Fruit fly (Drosophila melanogaster) whole organism, embryonic: ENCODE results near the gene Bx42.
A peak's percentile ranks its signal among the peaks of the same experiment; 100 is the strongest.

ENCODE experiments used
- Ada2b ChIP-seq: fragments of 200-800 bp; sonication (Bioruptor generic); IDR thresholded peaks from 2 replicates; pipeline ENCODE4 v1.3.6; 2022; ENCODE audit warnings: missing biosample characterization, missing genetic modification characterization
- CG11093 ChIP-seq: fragments of 200-800 bp; sonication (Bioruptor generic); IDR thresholded peaks from 3 replicates; pipeline ENCODE4 v1.3.6; 2022; ENCODE audit warnings: missing biosample characterization, missing genetic modification characterization
- CG12659 ChIP-seq: fragments of 200-800 bp; sonication (Bioruptor generic); optimal IDR thresholded peaks from 3 replicates; lab custom pipeline; 2017; ENCODE audit warnings: mild to moderate bottlenecking, missing biosample characterization, missing genetic modification reagents, missing genetic modification characterization
- CG12942 ChIP-seq: fragments of 200-800 bp; sonication (Bioruptor generic); optimal IDR thresholded peaks from 3 replicates; lab custom pipeline; 2016; ENCODE audit warnings: missing biosample characterization, missing genetic modification characterization
- CG13424 ChIP-seq: fragments of 200-800 bp; sonication (Bioruptor generic); optimal IDR thresholded peaks from 2 replicates; lab custom pipeline; 2019; ENCODE audit warnings: missing biosample characterization, mild to moderate bottlenecking, missing genetic modification characterization, moderate library complexity
- CG13775 ChIP-seq: fragments of 200-800 bp; sonication (Bioruptor generic); optimal IDR thresholded peaks from 3 replicates; lab custom pipeline; 2017; ENCODE audit warnings: missing biosample characterization, mild to moderate bottlenecking, missing genetic modification characterization
- CG15011 ChIP-seq: fragments of 200-800 bp; sonication (Bioruptor generic); optimal IDR thresholded peaks from 3 replicates; lab custom pipeline; 2018; ENCODE audit warnings: missing biosample characterization, mild to moderate bottlenecking, missing genetic modification characterization
- CG17361 ChIP-seq: fragments of 200-800 bp; sonication (Bioruptor generic); IDR thresholded peaks from 3 replicates; pipeline ENCODE4 v1.3.6; 2022; ENCODE audit warnings: missing biosample characterization, missing genetic modification characterization
- CG18011 ChIP-seq: fragments of 200-800 bp; sonication (Bioruptor generic); optimal IDR thresholded peaks from 2 replicates; lab custom pipeline; 2017; ENCODE audit warnings: missing biosample characterization, missing genetic modification characterization, mild to moderate bottlenecking, moderate library complexity, missing genotype
- CG2678 ChIP-seq: fragments of 200-800 bp; sonication (Bioruptor generic); optimal IDR thresholded peaks from 3 replicates; lab custom pipeline; 2019; ENCODE audit warnings: missing biosample characterization, mild to moderate bottlenecking, missing genetic modification characterization, moderate library complexity
- CG30431 ChIP-seq: fragments of 200-800 bp; sonication (Bioruptor generic); optimal IDR thresholded peaks from 2 replicates; lab custom pipeline; 2017; ENCODE audit warnings: missing biosample characterization, missing genetic modification characterization
- CG31365 ChIP-seq: fragments of 200-800 bp; sonication (Bioruptor generic); optimal IDR thresholded peaks from 2 replicates; lab custom pipeline; 2018; ENCODE audit warnings: missing biosample characterization, mild to moderate bottlenecking, missing genetic modification characterization
- CG31388 ChIP-seq: fragments of 200-800 bp; sonication (Bioruptor generic); optimal IDR thresholded peaks from 2 replicates; lab custom pipeline; 2016; ENCODE audit warnings: missing biosample characterization, missing genetic modification characterization
- CG34224 ChIP-seq: fragments of 200-800 bp; sonication (Bioruptor generic); IDR thresholded peaks from 3 replicates; pipeline ENCODE4 v1.3.6; 2022; ENCODE audit warnings: missing biosample characterization, missing genetic modification characterization; ENCODE audit not compliant: partially characterized antibody
- CG34376 ChIP-seq: fragments of 200-800 bp; sonication (Bioruptor generic); optimal IDR thresholded peaks from 2 replicates; lab custom pipeline; 2018; ENCODE audit warnings: missing biosample characterization, mild to moderate bottlenecking, missing genetic modification characterization
- CG34422 ChIP-seq: fragments of 200-800 bp; sonication (Bioruptor generic); IDR thresholded peaks from 3 replicates; pipeline ENCODE4 v1.3.6; 2022; ENCODE audit warnings: missing biosample characterization, missing genetic modification characterization
- CG4360 ChIP-seq: fragments of 200-800 bp; sonication (Bioruptor generic); IDR thresholded peaks from 2 replicates; pipeline ENCODE4 v1.3.6; 2022; ENCODE audit warnings: missing biosample characterization, missing genetic modification characterization
- CG4617 ChIP-seq: fragments of 200-800 bp; sonication (Bioruptor generic); optimal IDR thresholded peaks from 3 replicates; lab custom pipeline; 2016; ENCODE audit warnings: missing biosample characterization, missing genetic modification characterization, borderline replicate concordance
- CG4730 ChIP-seq: fragments of 200-800 bp; sonication (Bioruptor generic); IDR thresholded peaks from 2 replicates; pipeline ENCODE4 v1.3.6; 2022; ENCODE audit warnings: missing biosample characterization, missing genetic modification characterization
- CG7556 ChIP-seq: fragments of 200-800 bp; sonication (Bioruptor generic); optimal IDR thresholded peaks from 2 replicates; lab custom pipeline; 2017; ENCODE audit warnings: missing biosample characterization, mild to moderate bottlenecking, missing genetic modification characterization
- CG9215 ChIP-seq: fragments of 200-800 bp; sonication (Bioruptor generic); IDR thresholded peaks from 2 replicates; pipeline ENCODE4 v1.3.6; 2022; ENCODE audit warnings: missing biosample characterization, missing genetic modification characterization
- CHES-1-like ChIP-seq: fragments of 200-800 bp; sonication (Bioruptor generic); optimal IDR thresholded peaks from 2 replicates; lab custom pipeline; 2016; ENCODE audit warnings: missing biosample characterization, missing genetic modification characterization
- Chrac-16 ChIP-seq: fragments of 200-800 bp; sonication (Bioruptor generic); optimal IDR thresholded peaks from 3 replicates; lab custom pipeline; 2016; ENCODE audit warnings: missing biosample characterization, missing genetic modification characterization
- CrebB ChIP-seq: fragments of 200-800 bp; sonication (Bioruptor generic); optimal IDR thresholded peaks from 3 replicates; lab custom pipeline; 2018; ENCODE audit warnings: missing biosample characterization, mild to moderate bottlenecking, missing genetic modification characterization
- Doc2 ChIP-seq: fragments of 200-800 bp; sonication (Bioruptor generic); IDR thresholded peaks from 2 replicates; pipeline ENCODE4 v1.3.6; 2022; ENCODE audit warnings: missing biosample characterization, missing genetic modification characterization
- Gug ChIP-seq: fragments of 200-800 bp; sonication (Bioruptor generic); IDR thresholded peaks from 4 replicates; pipeline ENCODE4 v1.3.6; 2022; ENCODE audit warnings: missing biosample characterization, missing genetic modification characterization
- Hmr ChIP-seq: fragments of 200-800 bp; sonication (Bioruptor generic); optimal IDR thresholded peaks from 3 replicates; lab custom pipeline; 2017; ENCODE audit warnings: mild to moderate bottlenecking, missing biosample characterization, missing genetic modification reagents, missing genetic modification characterization
- Hmx ChIP-seq: fragments of 200-800 bp; sonication (Bioruptor generic); optimal IDR thresholded peaks from 2 replicates; lab custom pipeline; 2016; ENCODE audit warnings: missing biosample characterization, missing genetic modification characterization
- Hr78 ChIP-seq, 2 experiments: fragments of 200-800 bp in 1 of 2; fragments of >200 bp in 1 of 2; sonication (Bioruptor generic) in 1 of 2; optimal IDR thresholded peaks; 2 replicates each; lab custom pipeline; 2017 to 2019; ENCODE audit warnings: missing biosample characterization in 2 of 2, missing genetic modification characterization in 2 of 2, mild to moderate bottlenecking in 1 of 2, moderate library complexity in 1 of 2
- MBD-R2 ChIP-seq: fragments of 200-800 bp; sonication (Bioruptor generic); IDR thresholded peaks from 2 replicates; pipeline ENCODE4 v1.3.6; 2022; ENCODE audit warnings: missing biosample characterization, missing genetic modification characterization
- Mad ChIP-seq: fragments of 200-800 bp; sonication (Bioruptor generic); optimal IDR thresholded peaks from 2 replicates; lab custom pipeline; 2016; ENCODE audit warnings: missing biosample characterization, missing genetic modification characterization
- Max ChIP-seq: fragments of 200-800 bp; sonication (Bioruptor generic); optimal IDR thresholded peaks from 2 replicates; lab custom pipeline; 2016; ENCODE audit warnings: missing biosample characterization, mild to moderate bottlenecking, missing genetic modification characterization
- Nf-YB ChIP-seq: fragments of 200-800 bp; sonication (Bioruptor generic); optimal IDR thresholded peaks from 3 replicates; lab custom pipeline; 2019; ENCODE audit warnings: missing biosample characterization, mild to moderate bottlenecking, missing genetic modification characterization, moderate library complexity
- PHDP ChIP-seq: fragments of 200-800 bp; sonication (Bioruptor generic); optimal IDR thresholded peaks from 3 replicates; lab custom pipeline; 2018; ENCODE audit warnings: missing biosample characterization, mild to moderate bottlenecking, missing genetic modification characterization, moderate library complexity
- Stat92E ChIP-seq, 3 experiments: fragments of >200 bp in 2 of 3; fragments of 200-800 bp in 1 of 3; sonication (Bioruptor generic) in 1 of 3; optimal IDR thresholded peaks; 2 replicates each; lab custom pipeline; 2017 to 2019; ENCODE audit warnings: missing biosample characterization in 3 of 3, missing genetic modification characterization in 3 of 3, mild to moderate bottlenecking in 1 of 3, moderate library complexity in 1 of 3
- Xbp1 ChIP-seq: fragments of 200-800 bp; sonication (Bioruptor generic); optimal IDR thresholded peaks from 3 replicates; lab custom pipeline; 2016; ENCODE audit warnings: missing biosample characterization, mild to moderate bottlenecking, missing genetic modification characterization
- ase ChIP-seq: fragments of 200-800 bp; sonication (Bioruptor generic); IDR thresholded peaks from 3 replicates; pipeline ENCODE4 v1.3.6; 2022; ENCODE audit warnings: missing biosample characterization, missing genetic modification characterization
- bowl ChIP-seq: fragments of 200-800 bp; sonication (Bioruptor generic); IDR thresholded peaks from 2 replicates; pipeline ENCODE4 v1.3.6; 2022; ENCODE audit warnings: missing biosample characterization, missing genetic modification characterization
- btn ChIP-seq: fragments of 200-800 bp; sonication (Bioruptor generic); optimal IDR thresholded peaks from 2 replicates; lab custom pipeline; 2016; ENCODE audit warnings: missing biosample characterization, missing genetic modification characterization
- croc ChIP-seq: fragments of 200-800 bp; sonication (Bioruptor generic); conservative IDR thresholded peaks from 3 replicates; pipeline ENCODE4 v1.3.6; 2022; ENCODE audit warnings: missing biosample characterization, missing genetic modification characterization
- fd3F ChIP-seq: fragments of 200-800 bp; sonication (Bioruptor generic); optimal IDR thresholded peaks from 2 replicates; lab custom pipeline; 2018; ENCODE audit warnings: missing biosample characterization, mild to moderate bottlenecking, missing genetic modification characterization, moderate library complexity
- jumu ChIP-seq: fragments of 200-800 bp; sonication (Bioruptor generic); optimal IDR thresholded peaks from 3 replicates; lab custom pipeline; 2016; ENCODE audit warnings: missing biosample characterization, missing genetic modification characterization
- mirr ChIP-seq: fragments of 200-800 bp; sonication (Bioruptor generic); optimal IDR thresholded peaks from 3 replicates; lab custom pipeline; 2018; ENCODE audit warnings: missing biosample characterization, mild to moderate bottlenecking, missing genetic modification characterization
- mld ChIP-seq: fragments of 200-800 bp; sonication (Bioruptor generic); IDR thresholded peaks from 3 replicates; pipeline ENCODE4 v1.3.6; 2022; ENCODE audit warnings: missing biosample characterization, missing genetic modification characterization; ENCODE audit not compliant: partially characterized antibody
- nau ChIP-seq: fragments of 200-800 bp; sonication (Bioruptor generic); optimal IDR thresholded peaks from 3 replicates; lab custom pipeline; 2017; ENCODE audit warnings: missing biosample characterization, mild to moderate bottlenecking, missing genetic modification characterization, missing genetic modification reagents
- otp ChIP-seq: fragments of 200-800 bp; sonication (Bioruptor generic); IDR thresholded peaks from 3 replicates; pipeline ENCODE4, ENCODE4 v1.3.6; 2022; ENCODE audit warnings: missing biosample characterization, missing genetic modification characterization
- sens-2 ChIP-seq: fragments of 200-800 bp; sonication (Bioruptor generic); IDR thresholded peaks from 2 replicates; pipeline ENCODE4 v1.3.6; 2022; ENCODE audit warnings: missing biosample characterization, missing genetic modification characterization
- ssp ChIP-seq: fragments of 200-800 bp; sonication (Bioruptor generic); IDR thresholded peaks from 2 replicates; pipeline ENCODE4 v1.3.6; 2022; ENCODE audit warnings: missing biosample characterization, missing genetic modification characterization
- stc ChIP-seq: fragments of 200-800 bp; sonication (Bioruptor generic); IDR thresholded peaks from 2 replicates; pipeline ENCODE4 v1.3.6; 2022; ENCODE audit warnings: missing biosample characterization, missing genetic modification characterization
- zen ChIP-seq: fragments of 200-800 bp; sonication (Bioruptor generic); optimal IDR thresholded peaks from 3 replicates; lab custom pipeline; 2018; ENCODE audit warnings: missing biosample characterization, mild to moderate bottlenecking, missing genetic modification characterization, moderate library complexity

Gene Bx42

DNA sequence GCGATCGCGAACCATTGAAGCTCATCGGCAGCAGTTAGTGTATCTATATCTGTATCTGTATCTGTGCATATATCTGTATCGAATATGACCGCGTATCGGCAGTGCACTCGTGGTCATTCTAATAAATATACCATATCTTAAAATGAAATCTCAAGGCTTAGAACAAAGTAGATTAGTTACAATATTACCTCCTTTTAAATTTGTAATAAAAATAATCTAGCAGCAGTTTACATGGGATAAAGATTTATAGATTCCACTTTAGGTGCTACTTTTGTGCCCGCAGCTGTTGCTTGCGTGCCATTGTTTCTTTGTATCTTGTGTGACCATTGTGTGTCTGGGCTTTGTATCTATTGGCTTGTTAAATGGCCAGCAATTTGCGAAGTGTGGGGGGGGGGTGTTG lies 46.3 kb downstream of the Bx42 start (continued):
- TF ChIP-seq CG34224 (GFP tag; lab: Robert Waterston, UW) (no peak), nau (GFP tag; lab: Kevin White, UChicago) (no peak), CG7556 (peak; percentile 66), CG13775 (GFP tag; lab: Kevin White, UChicago) (no peak), mirr (GFP tag; lab: Kevin White, UChicago) (no peak), zen (tag; lab: Kevin White, UChicago) (peak; percentile 24), Stat92E (GFP tag; optimal IDR thresholded peaks at IDR 0.05; lab: Kevin White, UChicago) (no peak), Mad (GFP tag; lab: Kevin White, UChicago) (peak; percentile 6), CHES-1-like (GFP tag; lab: Kevin White, UChicago) (peak; percentile 6), stc (0 out of 2 replicates have a peak, but pooled peaks have one; percentile 39), CG9215 (GFP tag; lab: Robert Waterston, UW) (no peak), btn (no peak), CG12659 (peak; percentile 70), Hmx (GFP tag; lab: Kevin White, UChicago) (no peak), CG34376 (GFP tag; lab: Kevin White, UChicago) (no peak), CG12942 (GFP tag; lab: Kevin White, UChicago) (peak; percentile 55), otp (GFP tag; lab: Robert Waterston, UW) (peak; percentile 57; the same call in 1 of the 3 replicates), ase (GFP tag; lab: Robert Waterston, UW) (peak; percentile 72; the same call in 2 of the 3 replicates), CG4730 (GFP tag; lab: Robert Waterston, UW) (peak; percentile 43; the same call in 1 of the 2 replicates), CrebB (tag; lab: Kevin White, UChicago) (peak; percentile 76), jumu (GFP tag; lab: Kevin White, UChicago) (no peak), CG11093 (GFP tag; lab: Robert Waterston, UW) (peak; percentile 57; the same call in 1 of the 3 replicates), PHDP (tag; lab: Kevin White, UChicago) (peak; percentile 86), MBD-R2 (GFP tag; lab: Robert Waterston, UW) (peak; percentile 25; the same call in 1 of the 2 replicates), Chrac-16 (GFP tag; lab: Kevin White, UChicago) (peak; percentile 14), Gug (GFP tag; lab: Robert Waterston, UW) (no peak), mld (GFP tag; lab: Robert Waterston, UW) (no peak), CG31365 (tag; lab: Kevin White, UChicago) (peak; percentile 28), ssp (no peak), CG18011 (GFP tag; lab: Kevin White, UChicago) (no peak), sens-2 (GFP tag; lab: Robert Waterston, UW) (no peak), Nf-YB (peak; percentile 56), CG4360 (no peak), CG31388 (GFP tag; lab: Kevin White, UChicago) (no peak), CG34422 (GFP tag; lab: Robert Waterston, UW) (peak; percentile 64; the same call in 1 of the 3 replicates), Max (GFP tag; lab: Kevin White, UChicago) (peak; percentile 20), fd3F (peak; percentile 75), CG13424 (tag; lab: Kevin White, UChicago) (peak; percentile 85), Ada2b (GFP tag; lab: Robert Waterston, UW) (peak; percentile 83), CG4617 (GFP tag; lab: Kevin White, UChicago) (peak; percentile 13), CG17361 (GFP tag; lab: Robert Waterston, UW) (no peak; the same call in 2 of the 3 replicates), Doc2 (peak; percentile 14; the same call in 1 of the 2 replicates), Hmr (peak; percentile 74), croc (GFP tag; lab: Robert Waterston, UW) (peak; percentile 15; the same call in 1 of the 3 replicates), bowl (GFP tag; lab: Robert Waterston, UW) (no peak), Xbp1 (GFP tag; lab: Kevin White, UChicago) (peak; percentile 71), CG15011 (GFP tag; lab: Kevin White, UChicago) (no peak), CG30431 (GFP tag; lab: Kevin White, UChicago) (peak; percentile 25), Hr78 (GFP tag; optimal IDR thresholded peaks at IDR 0.05; lab: Kevin White, UChicago) (peak in 1 of 2 experiments; percentile 22), CG2678 (tag; lab: Kevin White, UChicago) (peak; percentile 87)
